Fruit fly (Drosophila melanogaster): ENCODE data around the gene Pfdn6.

DNA sequence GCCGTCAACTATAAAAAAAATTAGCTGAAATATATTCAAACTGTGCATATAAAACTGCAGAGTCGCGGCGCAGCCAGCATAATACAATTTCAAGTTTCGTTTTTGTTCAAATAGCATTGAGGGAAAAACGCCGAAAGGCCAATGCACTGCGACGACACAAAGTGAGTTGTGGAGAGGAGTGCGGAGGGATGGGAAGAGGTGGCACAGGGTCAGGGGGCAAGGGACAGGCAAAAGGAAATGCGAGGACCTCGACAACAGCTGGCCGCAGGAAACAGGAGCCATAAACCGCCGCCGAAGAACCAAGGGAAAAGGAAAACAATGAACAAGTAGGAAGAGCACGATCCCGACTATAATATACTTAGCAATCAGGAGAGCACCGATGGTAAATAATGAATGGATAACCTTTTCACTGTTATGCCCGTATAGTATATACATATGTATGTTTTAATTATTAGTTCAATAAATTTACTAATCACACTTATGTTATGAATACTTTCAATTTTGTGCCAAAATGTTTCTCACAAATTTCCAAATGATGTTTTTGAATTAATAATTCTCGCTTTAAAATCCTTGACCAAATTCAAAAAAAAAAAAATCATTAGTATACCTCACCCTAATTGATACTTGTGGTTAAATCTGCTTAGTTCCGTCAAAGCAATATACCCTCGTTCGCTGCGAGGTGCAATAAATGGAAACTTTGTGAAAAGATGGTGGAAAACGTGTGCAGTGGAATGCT is 24.8 kb upstream of the Pfdn6 start:
- TF ChIP-seq gsb (GFP tag; IDR thresholded peaks at IDR 0.05) (no peak), BtbVII (GFP tag; optimal IDR thresholded peaks at IDR 0.05) (no peak), NFAT (GFP tag; IDR thresholded peaks at IDR 0.05) (no peak), chn (GFP tag; optimal IDR thresholded peaks at IDR 0.05) (no peak), al (GFP tag; IDR thresholded peaks at IDR 0.05) (no peak), TFAM (GFP tag; optimal IDR thresholded peaks at IDR 0.05) (no peak), CG7786 (GFP tag; optimal IDR thresholded peaks at IDR 0.05) (no peak), Neu2 (GFP tag; optimal IDR thresholded peaks at IDR 0.05; ENCODE audit: borderline replicate concordance) (no peak), dmrt11E (tag; optimal IDR thresholded peaks at IDR 0.05) (peak; percentile 81), toy (GFP tag; IDR thresholded peaks at IDR 0.05) (no peak), Deaf1 (tag; optimal IDR thresholded peaks at IDR 0.05) (no peak), ap (GFP tag; IDR thresholded peaks at IDR 0.05) (no peak), ssp (GFP tag; IDR thresholded peaks at IDR 0.05) (no peak)

All from whole organism, embryonic.